Fruit fly (Drosophila melanogaster) whole organism, embryonic: ENCODE results near the gene CG7914.

Experiments
- Ada2b ChIP-seq: fragments of 200-800 bp; sonication (Bioruptor generic); IDR thresholded peaks from 2 replicates; pipeline ENCODE4 v1.3.6; 2022; ENCODE audit warnings: missing biosample characterization, missing genetic modification characterization
- Bteb2 ChIP-seq: fragments of 200-800 bp; sonication (Bioruptor generic); optimal IDR thresholded peaks from 2 replicates; lab custom pipeline; 2016; ENCODE audit warnings: missing biosample characterization, missing genetic modification characterization
- CG10321 ChIP-seq: fragments of 200-800 bp; sonication (Bioruptor generic); IDR thresholded peaks from 2 replicates; pipeline ENCODE4 v1.3.6; 2022; ENCODE audit warnings: missing biosample characterization, missing genetic modification characterization
- CG10543 ChIP-seq: fragments of 200-800 bp; sonication (Bioruptor generic); optimal IDR thresholded peaks from 3 replicates; lab custom pipeline; 2017; ENCODE audit warnings: missing biosample characterization, mild to moderate bottlenecking, missing genetic modification characterization, moderate library complexity
- CG10654 ChIP-seq: fragments of 200-800 bp; sonication (Bioruptor generic); optimal IDR thresholded peaks from 2 replicates; lab custom pipeline; 2016; ENCODE audit warnings: missing biosample characterization, missing genetic modification characterization
- CG13424 ChIP-seq: fragments of 200-800 bp; sonication (Bioruptor generic); optimal IDR thresholded peaks from 2 replicates; lab custom pipeline; 2019; ENCODE audit warnings: missing biosample characterization, mild to moderate bottlenecking, missing genetic modification characterization, moderate library complexity
- CG16863 ChIP-seq: fragments of 200-800 bp; sonication (Bioruptor generic); optimal IDR thresholded peaks from 3 replicates; lab custom pipeline; 2016; ENCODE audit warnings: missing biosample characterization, missing genetic modification characterization
- CG18476 ChIP-seq: fragments of 200-800 bp; sonication (Bioruptor generic); optimal IDR thresholded peaks from 2 replicates; lab custom pipeline; 2016; ENCODE audit warnings: missing biosample characterization, mild to moderate bottlenecking, missing genetic modification characterization
- CG3065 ChIP-seq: fragments of 200-800 bp; sonication (Bioruptor generic); optimal IDR thresholded peaks from 2 replicates; lab custom pipeline; 2016; ENCODE audit warnings: missing biosample characterization, missing genetic modification characterization
- CG3281 ChIP-seq: fragments of 200-800 bp; sonication (Bioruptor generic); optimal IDR thresholded peaks from 3 replicates; lab custom pipeline; 2017; ENCODE audit warnings: missing biosample characterization, mild to moderate bottlenecking, missing genetic modification characterization
- CG3838 ChIP-seq: fragments of 200-800 bp; sonication (Bioruptor generic); optimal IDR thresholded peaks from 3 replicates; lab custom pipeline; 2016; ENCODE audit warnings: missing biosample characterization, missing genetic modification characterization
- CG5180 ChIP-seq: fragments of 200-800 bp; sonication (Bioruptor generic); optimal IDR thresholded peaks from 3 replicates; lab custom pipeline; 2017; ENCODE audit warnings: missing biosample characterization, missing genetic modification characterization, mild to moderate bottlenecking, moderate library complexity, missing genetic modification reagents
- CG7745 ChIP-seq: fragments of 200-800 bp; sonication (Bioruptor generic); optimal IDR thresholded peaks from 2 replicates; lab custom pipeline; 2018; ENCODE audit warnings: missing biosample characterization, mild to moderate bottlenecking, missing genetic modification characterization, moderate library complexity
- CG8388 ChIP-seq: fragments of 200-800 bp; sonication (Bioruptor generic); optimal IDR thresholded peaks from 2 replicates; lab custom pipeline; 2019; ENCODE audit warnings: missing biosample characterization, mild to moderate bottlenecking, missing genetic modification characterization, moderate library complexity
- CG9215 ChIP-seq: fragments of 200-800 bp; sonication (Bioruptor generic); IDR thresholded peaks from 2 replicates; pipeline ENCODE4 v1.3.6; 2022; ENCODE audit warnings: missing biosample characterization, missing genetic modification characterization
- Dfd ChIP-seq, 2 experiments: fragments of >200 bp; optimal IDR thresholded peaks; 2 replicates each; lab custom pipeline; 2017; ENCODE audit warnings: missing biosample characterization in 2 of 2, missing genetic modification characterization in 2 of 2
- Eip74EF ChIP-seq, 2 experiments: fragments of 200-800 bp in 1 of 2; fragments of >200 bp in 1 of 2; sonication (Bioruptor generic) in 1 of 2; optimal IDR thresholded peaks; 2 replicates each; lab custom pipeline; 2017 to 2019; ENCODE audit warnings: missing biosample characterization in 2 of 2, missing genetic modification characterization in 2 of 2, mild to moderate bottlenecking in 1 of 2, moderate library complexity in 1 of 2
- Ets97D ChIP-seq: fragments of 200-800 bp; sonication (Bioruptor generic); optimal IDR thresholded peaks from 3 replicates; lab custom pipeline; 2016; ENCODE audit warnings: missing biosample characterization, missing genetic modification characterization
- Gug ChIP-seq: fragments of 200-800 bp; sonication (Bioruptor generic); IDR thresholded peaks from 4 replicates; pipeline ENCODE4 v1.3.6; 2022; ENCODE audit warnings: missing biosample characterization, missing genetic modification characterization
- HLHmδ ChIP-seq: fragments of 200-800 bp; sonication (Bioruptor generic); optimal IDR thresholded peaks from 2 replicates; lab custom pipeline; 2018; ENCODE audit warnings: missing biosample characterization, mild to moderate bottlenecking, missing genetic modification characterization, moderate library complexity
- Hey ChIP-seq: fragments of 200-800 bp; sonication (Bioruptor generic); optimal IDR thresholded peaks from 3 replicates; lab custom pipeline; 2018; ENCODE audit warnings: missing biosample characterization, mild to moderate bottlenecking, missing genetic modification characterization
- Hr78 ChIP-seq, 2 experiments: fragments of 200-800 bp in 1 of 2; fragments of >200 bp in 1 of 2; sonication (Bioruptor generic) in 1 of 2; optimal IDR thresholded peaks; 2 replicates each; lab custom pipeline; 2017 to 2019; ENCODE audit warnings: missing biosample characterization in 2 of 2, missing genetic modification characterization in 2 of 2, mild to moderate bottlenecking in 1 of 2, moderate library complexity in 1 of 2
- Jarid2 ChIP-seq: fragments of 200-800 bp; sonication (Bioruptor generic); optimal IDR thresholded peaks from 3 replicates; lab custom pipeline; 2017; ENCODE audit warnings: mild to moderate bottlenecking, missing biosample characterization, missing genetic modification reagents, missing genetic modification characterization
- MBD-R2 ChIP-seq: fragments of 200-800 bp; sonication (Bioruptor generic); IDR thresholded peaks from 2 replicates; pipeline ENCODE4 v1.3.6; 2022; ENCODE audit warnings: missing biosample characterization, missing genetic modification characterization
- MESR4 ChIP-seq: fragments of 200-800 bp; sonication (Bioruptor generic); optimal IDR thresholded peaks from 2 replicates; lab custom pipeline; 2018; ENCODE audit warnings: missing biosample characterization, mild to moderate bottlenecking, missing genetic modification characterization, moderate library complexity
- MTF-1 ChIP-seq: fragments of 200-800 bp; sonication (Bioruptor generic); optimal IDR thresholded peaks from 2 replicates; lab custom pipeline; 2018; ENCODE audit warnings: missing biosample characterization, mild to moderate bottlenecking, missing genetic modification characterization, borderline replicate concordance
- Ptx1 ChIP-seq: fragments of 200-800 bp; sonication (Bioruptor generic); IDR thresholded peaks from 2 replicates; pipeline ENCODE4 v1.3.6; 2022; ENCODE audit warnings: missing biosample characterization, missing genetic modification characterization
- Rx ChIP-seq: fragments of 200-800 bp; sonication (Bioruptor generic); IDR thresholded peaks from 2 replicates; pipeline ENCODE4 v1.3.6; 2022; ENCODE audit warnings: missing biosample characterization, missing genetic modification characterization
- Side ChIP-seq: fragments of 200-800 bp; sonication (Bioruptor generic); optimal IDR thresholded peaks from 2 replicates; lab custom pipeline; 2016; ENCODE audit warnings: missing biosample characterization, missing genetic modification characterization
- Sry-δ ChIP-seq: fragments of 200-800 bp; sonication (Bioruptor generic); optimal IDR thresholded peaks from 2 replicates; lab custom pipeline; 2016; ENCODE audit warnings: missing biosample characterization, missing genetic modification characterization
- Usf ChIP-seq: fragments of 200-800 bp; sonication (Bioruptor generic); optimal IDR thresholded peaks from 2 replicates; lab custom pipeline; 2017; ENCODE audit warnings: missing genotype, missing biosample characterization, missing genetic modification characterization
- az2 ChIP-seq: fragments of 200-800 bp; sonication (Bioruptor generic); optimal IDR thresholded peaks from 3 replicates; lab custom pipeline; 2016; ENCODE audit warnings: missing biosample characterization, missing genetic modification characterization
- bbx ChIP-seq: fragments of 200-800 bp; sonication (Bioruptor generic); IDR thresholded peaks from 2 replicates; pipeline ENCODE4 v1.3.6; 2022; ENCODE audit warnings: missing biosample characterization, missing genetic modification characterization; ENCODE audit not compliant: partially characterized antibody
- cato ChIP-seq: fragments of 200-800 bp; sonication (Bioruptor generic); optimal IDR thresholded peaks from 2 replicates; lab custom pipeline; 2016; ENCODE audit warnings: missing biosample characterization, missing genetic modification characterization, borderline replicate concordance
- croc ChIP-seq: fragments of 200-800 bp; sonication (Bioruptor generic); conservative IDR thresholded peaks from 3 replicates; pipeline ENCODE4 v1.3.6; 2022; ENCODE audit warnings: missing biosample characterization, missing genetic modification characterization
- dan ChIP-seq: fragments of 200-800 bp; sonication (Bioruptor generic); IDR thresholded peaks from 2 replicates; pipeline ENCODE4 v1.3.6; 2022; ENCODE audit warnings: missing biosample characterization, missing genetic modification characterization
- dmrt99B ChIP-seq: fragments of 200-800 bp; sonication (Bioruptor generic); optimal IDR thresholded peaks from 2 replicates; lab custom pipeline; 2018; ENCODE audit warnings: missing biosample characterization, mild to moderate bottlenecking, missing genetic modification characterization, moderate library complexity
- dysf ChIP-seq: fragments of 200-800 bp; sonication (Bioruptor generic); IDR thresholded peaks from 3 replicates; pipeline ENCODE4 v1.3.6; 2022; ENCODE audit warnings: missing biosample characterization, missing genetic modification characterization
- ind ChIP-seq: fragments of 200-800 bp; sonication (Bioruptor generic); optimal IDR thresholded peaks from 3 replicates; lab custom pipeline; 2016; ENCODE audit warnings: missing biosample characterization, missing genetic modification characterization
- kni ChIP-seq: fragments of 200-800 bp; sonication (Bioruptor generic); optimal IDR thresholded peaks from 3 replicates; lab custom pipeline; 2017; ENCODE audit warnings: mild to moderate bottlenecking, missing biosample characterization, missing genetic modification reagents, missing genetic modification characterization
- lmd ChIP-seq: fragments of 200-800 bp; sonication (Bioruptor generic); IDR thresholded peaks from 2 replicates; pipeline ENCODE4 v1.3.6; 2022; ENCODE audit warnings: missing biosample characterization, missing genetic modification characterization
- mam ChIP-seq: fragments of 200-800 bp; sonication (Bioruptor generic); optimal IDR thresholded peaks from 3 replicates; lab custom pipeline; 2016; ENCODE audit warnings: missing biosample characterization, missing genetic modification characterization
- mirr ChIP-seq: fragments of 200-800 bp; sonication (Bioruptor generic); optimal IDR thresholded peaks from 3 replicates; lab custom pipeline; 2018; ENCODE audit warnings: missing biosample characterization, mild to moderate bottlenecking, missing genetic modification characterization
- pzg ChIP-seq: fragments of 200-800 bp; sonication (Bioruptor generic); optimal IDR thresholded peaks from 3 replicates; lab custom pipeline; 2018; ENCODE audit warnings: missing biosample characterization, mild to moderate bottlenecking, missing genetic modification characterization, moderate library complexity
- sc ChIP-seq, 3 experiments: fragments of >200 bp in 2 of 3; fragments of 200-800 bp in 1 of 3; sonication (Bioruptor generic) in 1 of 3; optimal IDR thresholded peaks; 2 replicates in 2 of 3; 3 replicates in 1 of 3; lab custom pipeline; 2017; ENCODE audit warnings: mild to moderate bottlenecking in 1 of 3, missing biosample characterization in 1 of 3, missing genetic modification characterization in 1 of 3, missing genetic modification reagents in 1 of 3
- sens-2 ChIP-seq: fragments of 200-800 bp; sonication (Bioruptor generic); IDR thresholded peaks from 2 replicates; pipeline ENCODE4 v1.3.6; 2022; ENCODE audit warnings: missing biosample characterization, missing genetic modification characterization
- ssp ChIP-seq: fragments of 200-800 bp; sonication (Bioruptor generic); IDR thresholded peaks from 2 replicates; pipeline ENCODE4 v1.3.6; 2022; ENCODE audit warnings: missing biosample characterization, missing genetic modification characterization
- tap ChIP-seq: fragments of 200-800 bp; optimal IDR thresholded peaks from 3 replicates; lab custom pipeline; 2019; ENCODE audit warnings: missing biosample characterization, mild to moderate bottlenecking, missing genetic modification characterization, moderate library complexity
- z ChIP-seq: fragments of 200-800 bp; sonication (Bioruptor generic); IDR thresholded peaks from 3 replicates; pipeline ENCODE4 v1.3.6; 2022; ENCODE audit warnings: missing biosample characterization, missing genetic modification characterization

CG7914 gene

dm6 chrX:19179696-19180255 is 13.5 kb downstream of the CG7914 start, which contains the start of the genes CG7556 and CG7453 (continued):
- peak; percentile 46 for TF ChIP-seq ssp (GFP tag; lab: Robert Waterston, UW)
- TF ChIP-seq Gug (GFP tag; lab: Robert Waterston, UW): peak; percentile 38; the same call in 3 of the 4 replicates
- TF ChIP-seq CG16863 (GFP tag; lab: Kevin White, UChicago): peak; percentile 73
- TF ChIP-seq z (GFP tag; lab: Robert Waterston, UW): no peak
- no peak for TF ChIP-seq MESR4
- TF ChIP-seq kni (GFP tag; lab: Kevin White, UChicago): peak; percentile 7
- peak; percentile 58 for TF ChIP-seq Bteb2 (GFP tag; lab: Kevin White, UChicago)
- no peak for TF ChIP-seq Hey (tag; lab: Kevin White, UChicago)
- peak; percentile 45 for TF ChIP-seq cato
- TF ChIP-seq sc (optimal IDR thresholded peaks at IDR 0.05; lab: Kevin White, UChicago): no peak
- peak; percentile 46 for TF ChIP-seq sc (GFP tag; optimal IDR thresholded peaks at IDR 0.05; lab: Kevin White, UChicago)
- peak; percentile 62 for TF ChIP-seq dmrt99B (tag; lab: Kevin White, UChicago)
- peak; percentile 77 for TF ChIP-seq CG13424 (tag; lab: Kevin White, UChicago)
- TF ChIP-seq CG10321 (GFP tag; lab: Robert Waterston, UW): no peak
- peak; percentile 81 for TF ChIP-seq CG10543 (GFP tag; lab: Kevin White, UChicago)
- peak; percentile 78 for TF ChIP-seq ind (GFP tag; lab: Kevin White, UChicago)
- TF ChIP-seq Eip74EF (GFP tag; optimal IDR thresholded peaks at IDR 0.05; lab: Kevin White, UChicago): peak in 1 of 2 experiments; percentile 51
- TF ChIP-seq CG5180 (GFP tag; lab: Kevin White, UChicago): peak; percentile 4
- no peak for TF ChIP-seq CG7745 (tag; lab: Kevin White, UChicago)
- peak; percentile 66 for TF ChIP-seq Side
- TF ChIP-seq Jarid2 (GFP tag; lab: Kevin White, UChicago): peak; percentile 45
- TF ChIP-seq HLHmδ (GFP tag; lab: Kevin White, UChicago): no peak
- TF ChIP-seq dan (GFP tag; lab: Robert Waterston, UW): no peak
- peak; percentile 73 for TF ChIP-seq Ptx1 (GFP tag; lab: Robert Waterston, UW)
- TF ChIP-seq Ets97D (GFP tag; lab: Kevin White, UChicago): peak; percentile 61
- TF ChIP-seq pzg (GFP tag; lab: Kevin White, UChicago): peak; percentile 41
- TF ChIP-seq Dfd (GFP tag; optimal IDR thresholded peaks at IDR 0.05; lab: Kevin White, UChicago): no peak
- peak; percentile 79 for TF ChIP-seq CG18476 (GFP tag; lab: Kevin White, UChicago)
- peak; percentile 62 for TF ChIP-seq CG3281 (GFP tag; lab: Kevin White, UChicago)
- TF ChIP-seq tap (tag; lab: Kevin White, UChicago): peak; percentile 22
- no peak for TF ChIP-seq mirr (GFP tag; lab: Kevin White, UChicago)
- TF ChIP-seq MTF-1: no peak
- peak; percentile 67 for TF ChIP-seq Sry-δ (GFP tag; lab: Kevin White, UChicago)
- peak; percentile 83 for TF ChIP-seq MBD-R2 (GFP tag; lab: Robert Waterston, UW)
- peak; percentile 64 for TF ChIP-seq CG8388 (GFP tag; lab: Kevin White, UChicago)
- peak; percentile 80 for TF ChIP-seq az2 (GFP tag; lab: Kevin White, UChicago)
- TF ChIP-seq sens-2 (GFP tag; lab: Robert Waterston, UW): no peak
- peak; percentile 45; the same call in 1 of the 2 replicates for TF ChIP-seq Ada2b
- peak; percentile 30 for TF ChIP-seq Usf (GFP tag; lab: Kevin White, UChicago)
- TF ChIP-seq CG3838 (GFP tag; lab: Kevin White, UChicago): peak; percentile 14
- TF ChIP-seq mam (GFP tag; lab: Kevin White, UChicago): peak; percentile 79
- no peak; the same call in 1 of the 2 replicates for TF ChIP-seq Rx
- peak; percentile 64 for TF ChIP-seq CG9215 (GFP tag; lab: Robert Waterston, UW)
- TF ChIP-seq bbx (GFP tag; lab: Robert Waterston, UW): no peak
- peak; percentile 56 for TF ChIP-seq lmd
- TF ChIP-seq dysf (GFP tag; lab: Robert Waterston, UW): peak; percentile 76
- TF ChIP-seq croc (GFP tag; lab: Robert Waterston, UW): peak; percentile 56; the same call in 2 of the 3 replicates
- TF ChIP-seq CG3065 (GFP tag; lab: Kevin White, UChicago): peak; percentile 56
- no peak for TF ChIP-seq Hr78 (GFP tag; optimal IDR thresholded peaks at IDR 0.05; lab: Kevin White, UChicago)
- peak; percentile 72 for TF ChIP-seq CG10654 (GFP tag; lab: Kevin White, UChicago)
